Fruit fly (Drosophila melanogaster) whole organism, prepupa: ENCODE data around the gene shd.

ENCODE experiments used
- CG8632 ChIP-seq: fragments of 200-800 bp; sonication (Bioruptor generic); optimal IDR thresholded peaks from 3 replicates; lab custom pipeline; 2016; ENCODE audit warnings: missing biosample characterization, missing genetic modification characterization
- Eip78C ChIP-seq: fragments of 200-800 bp; sonication (Bioruptor generic); peaks from one replicate; lab custom pipeline; 2016; ENCODE audit warnings: missing biosample characterization, missing genetic modification characterization
- Hr39 ChIP-seq: fragments of 200-800 bp; sonication (Bioruptor generic); optimal IDR thresholded peaks from 2 replicates; lab custom pipeline; 2016; ENCODE audit warnings: missing biosample characterization, missing genetic modification characterization
- achi ChIP-seq: fragments of 200-800 bp; sonication (Bioruptor generic); optimal IDR thresholded peaks from 3 replicates; lab custom pipeline; 2016; ENCODE audit warnings: missing biosample characterization, missing genetic modification characterization
- cyc ChIP-seq: fragments of 200-800 bp; sonication (Bioruptor generic); optimal IDR thresholded peaks from 3 replicates; lab custom pipeline; 2016; ENCODE audit warnings: missing biosample characterization, missing genetic modification characterization

- TF ChIP-seq achi (GFP tag; lab: Kevin White, UChicago) (no peak), Eip78C (GFP tag; lab: Kevin White, UChicago) (peak; percentile 49), cyc (GFP tag; lab: Kevin White, UChicago) (no peak), CG8632 (GFP tag; lab: Kevin White, UChicago) (no peak), Hr39 (GFP tag; lab: Kevin White, UChicago) (no peak)
Measured at dm6 chr3L:14645934-14646333, 31.7 kb downstream of the shd start.
